Worm (Caenorhabditis elegans) whole organism, L2 larva: ENCODE data around the gene Y32F6B.1.

ENCODE experiments used
- ama-1 ChIP-seq: fragments of 150-350 bp; optimal IDR thresholded peaks from 2 replicates; lab custom pipeline; 2018; ENCODE audit warnings: inconsistent platforms
- blmp-1 ChIP-seq: sonication (generic microtip); optimal IDR thresholded peaks from 2 replicates; lab custom pipeline; 2017; ENCODE audit warnings: missing genetic modification characterization, mild to moderate bottlenecking, missing compliant biosample characterization, antibody characterized with exemption, moderate library complexity; ENCODE audit not compliant: insufficient read depth
- fos-1 ChIP-seq: fragments of 150-350 bp; optimal IDR thresholded peaks from 2 replicates; lab custom pipeline; 2014; ENCODE audit warnings: missing biosample characterization, missing genetic modification characterization
- nhr-25 ChIP-seq: fragments of 150-350 bp; sonication (generic microtip); optimal IDR thresholded peaks from 3 replicates; lab custom pipeline; 2014; ENCODE audit warnings: missing biosample characterization, missing genetic modification characterization
- unc-62 ChIP-seq: fragments of 150-350 bp; optimal IDR thresholded peaks from 2 replicates; lab custom pipeline; 2014; ENCODE audit warnings: missing biosample characterization, missing genetic modification reagents, missing genetic modification characterization

- TF ChIP-seq fos-1 (tag; lab: Kevin White, UChicago) (no peak), unc-62 (GFP tag; lab: Kevin White, UChicago) (no peak), nhr-25 (peak; percentile 0), ama-1 (lab: Kevin White, UChicago) (no peak), blmp-1 (tag; lab: Kevin White, UChicago) (no peak)
Observed at ce11 chrV:10464746-10465145, 19.8 kb downstream of the Y32F6B.1 start.
